Worm (Caenorhabditis elegans) whole organism, young adult: ENCODE data around the gene str-263.
A peak's percentile ranks its signal among the peaks of the same experiment; 100 is the strongest.

ENCODE experiments used
- B0019.2 ChIP-seq: fragments of 200-800 bp; sonication (Bioruptor generic); conservative IDR thresholded peaks from 2 replicates; pipeline ENCODE4 v1.3.6; 2022; ENCODE audit warnings: missing genetic modification reagents, missing genetic modification characterization, missing compliant biosample characterization
- B0261.1 ChIP-seq: sonication (generic microtip); optimal IDR thresholded peaks from 2 replicates; lab custom pipeline; 2016; ENCODE audit warnings: mild to moderate bottlenecking, missing genetic modification characterization, moderate library complexity, missing compliant biosample characterization
- C17E4.6 ChIP-seq: fragments of 200-800 bp; sonication (Bioruptor generic); IDR thresholded peaks from 2 replicates; pipeline ENCODE4 v1.3.6; 2022; ENCODE audit warnings: missing genetic modification reagents, missing genetic modification characterization, missing compliant biosample characterization
- D2030.7 ChIP-seq: fragments of 200-800 bp; sonication (Bioruptor generic); IDR thresholded peaks from 2 replicates; pipeline ENCODE4 v1.3.6; 2022; ENCODE audit warnings: missing genetic modification reagents, missing genetic modification characterization, missing compliant biosample characterization
- F10E7.11 ChIP-seq: sonication (generic microtip); optimal IDR thresholded peaks from 2 replicates; lab custom pipeline; 2017; ENCODE audit warnings: mild to moderate bottlenecking, missing genetic modification characterization, moderate library complexity, missing compliant biosample characterization
- F22D6.2 ChIP-seq: sonication (generic microtip); optimal IDR thresholded peaks from 2 replicates; lab custom pipeline; 2016; ENCODE audit warnings: mild to moderate bottlenecking, missing genetic modification characterization, missing compliant biosample characterization
- F23B12.7 ChIP-seq: sonication (generic microtip); optimal IDR thresholded peaks from 2 replicates; lab custom pipeline; 2017; ENCODE audit warnings: missing genetic modification characterization, mild to moderate bottlenecking, missing compliant biosample characterization, antibody characterized with exemption, moderate library complexity; ENCODE audit not compliant: insufficient read depth
- F33H1.4 ChIP-seq: fragments of 200-800 bp; sonication (Bioruptor generic); IDR thresholded peaks from 2 replicates; pipeline ENCODE4 v1.3.6; 2022; ENCODE audit warnings: missing genetic modification reagents, missing genetic modification characterization, missing compliant biosample characterization
- F52B5.7 ChIP-seq: sonication (generic microtip); optimal IDR thresholded peaks from 2 replicates; lab custom pipeline; 2016; ENCODE audit warnings: mild to moderate bottlenecking, missing genetic modification characterization, missing compliant biosample characterization
- F55B11.4 ChIP-seq: sonication (generic microtip); optimal IDR thresholded peaks from 2 replicates; lab custom pipeline; 2016; ENCODE audit warnings: missing compliant biosample characterization, missing genetic modification characterization, borderline replicate concordance; ENCODE audit not compliant: insufficient read depth
- K12H6.12 ChIP-seq: fragments of 200-800 bp; sonication (Bioruptor generic); optimal IDR thresholded peaks from 2 replicates; lab custom pipeline; 2018; ENCODE audit warnings: mild to moderate bottlenecking, missing genetic modification characterization, missing compliant biosample characterization
- T07F8.4 ChIP-seq: sonication (generic microtip); optimal IDR thresholded peaks from 2 replicates; lab custom pipeline; 2016; ENCODE audit warnings: mild to moderate bottlenecking, missing genetic modification characterization, moderate library complexity, missing compliant biosample characterization
- ZK185.1 ChIP-seq: sonication (generic microtip); optimal IDR thresholded peaks from 2 replicates; lab custom pipeline; 2016; ENCODE audit warnings: mild to moderate bottlenecking, missing genetic modification characterization, missing compliant biosample characterization; ENCODE audit not compliant: poor library complexity, severe bottlenecking
- akir-1 ChIP-seq: fragments of 200-800 bp; sonication (Bioruptor generic); optimal IDR thresholded peaks from 2 replicates; lab custom pipeline; 2018; ENCODE audit warnings: mild to moderate bottlenecking, missing genetic modification characterization, moderate library complexity, missing compliant biosample characterization
- atf-7 ChIP-seq: sonication (generic microtip); optimal IDR thresholded peaks from 2 replicates; lab custom pipeline; 2017; ENCODE audit warnings: mild to moderate bottlenecking, missing genetic modification characterization, missing compliant biosample characterization
- attf-5 ChIP-seq: fragments of 200-800 bp; sonication (Bioruptor generic); optimal IDR thresholded peaks from 2 replicates; lab custom pipeline; 2018; ENCODE audit warnings: mild to moderate bottlenecking, missing genetic modification characterization, missing compliant biosample characterization
- ceh-100 ChIP-seq: fragments of 200-800 bp; sonication (Bioruptor generic); IDR thresholded peaks from 2 replicates; pipeline ENCODE4 v1.3.6; 2022; ENCODE audit warnings: missing genetic modification reagents, missing genetic modification characterization, missing compliant biosample characterization
- ceh-27 ChIP-seq: fragments of 200-800 bp; sonication (Bioruptor generic); optimal IDR thresholded peaks from 2 replicates; lab custom pipeline; 2018; ENCODE audit warnings: mild to moderate bottlenecking, missing genetic modification characterization, moderate library complexity, missing compliant biosample characterization
- ceh-40 ChIP-seq: fragments of 200-800 bp; sonication (Bioruptor generic); IDR thresholded peaks from 2 replicates; pipeline ENCODE4 v1.3.6; 2022; ENCODE audit warnings: missing genetic modification characterization, missing compliant biosample characterization
- dpff-1 ChIP-seq: sonication (generic microtip); optimal IDR thresholded peaks from 2 replicates; lab custom pipeline; 2017; ENCODE audit warnings: mild to moderate bottlenecking, missing genetic modification characterization, missing compliant biosample characterization
- egl-18 ChIP-seq: fragments of 200-800 bp; sonication (Bioruptor generic); IDR thresholded peaks from 2 replicates; pipeline ENCODE4 v1.3.6; 2022; ENCODE audit warnings: missing genetic modification reagents, missing genetic modification characterization, missing compliant biosample characterization
- egl-44 ChIP-seq: fragments of 200-800 bp; sonication (Bioruptor generic); IDR thresholded peaks from 2 replicates; pipeline ENCODE4 v1.3.6; 2022; ENCODE audit warnings: missing genetic modification reagents, missing genetic modification characterization, missing compliant biosample characterization
- let-526 ChIP-seq: fragments of 200-800 bp; sonication (Bioruptor generic); IDR thresholded peaks from 2 replicates; pipeline ENCODE4 v1.3.6; 2022; ENCODE audit warnings: missing genetic modification reagents, missing genetic modification characterization, missing compliant biosample characterization
- let-607 ChIP-seq, 2 experiments: fragments of 200-800 bp in 1 of 2; sonication (Bioruptor generic) in 1 of 2; sonication (generic microtip) in 1 of 2; optimal IDR thresholded peaks; 2 replicates each; lab custom pipeline; 2016 to 2018; ENCODE audit warnings: mild to moderate bottlenecking in 2 of 2, missing compliant biosample characterization in 2 of 2, missing genetic modification characterization in 2 of 2, moderate library complexity in 2 of 2, missing genotype in 1 of 2
- lin-54 ChIP-seq: fragments of 200-800 bp; sonication (Bioruptor generic); optimal IDR thresholded peaks from 2 replicates; lab custom pipeline; 2018; ENCODE audit warnings: mild to moderate bottlenecking, missing genetic modification characterization, missing compliant biosample characterization
- lir-1 ChIP-seq: fragments of 200-800 bp; sonication (Bioruptor generic); conservative IDR thresholded peaks from 2 replicates; pipeline ENCODE4 v1.3.6; 2022; ENCODE audit warnings: missing genetic modification reagents, missing genetic modification characterization, missing compliant biosample characterization
- lsl-1 ChIP-seq: fragments of 200-800 bp; sonication (Bioruptor generic); optimal IDR thresholded peaks from 2 replicates; lab custom pipeline; 2018; ENCODE audit warnings: mild to moderate bottlenecking, missing genetic modification characterization, moderate library complexity, missing compliant biosample characterization
- nfya-1 ChIP-seq: sonication (generic microtip); optimal IDR thresholded peaks from 2 replicates; lab custom pipeline; 2017; ENCODE audit warnings: antibody characterized with exemption, missing compliant biosample characterization, missing genetic modification characterization, borderline replicate concordance; ENCODE audit not compliant: insufficient read depth
- nhr-80 ChIP-seq: sonication (generic microtip); optimal IDR thresholded peaks from 2 replicates; lab custom pipeline; 2016; ENCODE audit warnings: missing genetic modification characterization, missing compliant biosample characterization
- rec-8 ChIP-seq, 2 experiments: sonication (generic microtip); optimal IDR thresholded peaks; 2 replicates each; lab custom pipeline; 2016; ENCODE audit warnings: mild to moderate bottlenecking in 2 of 2, missing genetic modification characterization in 2 of 2, missing genetic modification reagents in 2 of 2, missing genotype in 2 of 2, missing biosample characterization in 1 of 2, missing compliant biosample characterization in 1 of 2, moderate library complexity in 1 of 2
- sdz-38 ChIP-seq: sonication (generic microtip); optimal IDR thresholded peaks from 2 replicates; lab custom pipeline; 2016; ENCODE audit warnings: missing genotype, missing genetic modification characterization, missing compliant biosample characterization
- snpc-1.3 ChIP-seq: sonication (generic microtip); optimal IDR thresholded peaks from 2 replicates; lab custom pipeline; 2017; ENCODE audit warnings: missing genetic modification characterization, mild to moderate bottlenecking, missing compliant biosample characterization, antibody characterized with exemption, moderate library complexity, missing genotype, missing genetic modification reagents; ENCODE audit not compliant: insufficient read depth
- snpc-4 ChIP-seq, 5 experiments: fragments of 150-350 bp in 1 of 5; sonication (generic microtip) in 4 of 5; optimal IDR thresholded peaks; 2 replicates each; lab custom pipeline; 2014 to 2018; ENCODE audit warnings: missing genetic modification characterization in 5 of 5, missing biosample characterization in 3 of 5, antibody characterized with exemption in 2 of 5, mild to moderate bottlenecking in 2 of 5, missing compliant biosample characterization in 2 of 5, missing genotype in 2 of 5, moderate library complexity in 2 of 5, missing genetic modification reagents in 1 of 5
- tlf-1 ChIP-seq: fragments of 200-800 bp; sonication (Bioruptor generic); optimal IDR thresholded peaks from 2 replicates; lab custom pipeline; 2018; ENCODE audit warnings: mild to moderate bottlenecking, missing genetic modification characterization, missing compliant biosample characterization
- unc-130 ChIP-seq: sonication (generic microtip); optimal IDR thresholded peaks from 2 replicates; lab custom pipeline; 2016; ENCODE audit warnings: missing genetic modification reagents, missing genetic modification characterization, missing compliant biosample characterization
- zfh-2 ChIP-seq: fragments of 200-800 bp; sonication (Bioruptor generic); conservative IDR thresholded peaks from 2 replicates; pipeline ENCODE4 v1.3.6; 2022; ENCODE audit warnings: missing genetic modification reagents, missing genetic modification characterization, missing compliant biosample characterization
- ztf-18 ChIP-seq: sonication (generic microtip); optimal IDR thresholded peaks from 2 replicates; lab custom pipeline; 2016; ENCODE audit warnings: missing genotype, mild to moderate bottlenecking, missing genetic modification characterization, missing compliant biosample characterization
- ztf-22 ChIP-seq: fragments of 200-800 bp; sonication (Bioruptor generic); optimal IDR thresholded peaks from 2 replicates; lab custom pipeline; 2018; ENCODE audit warnings: mild to moderate bottlenecking, missing genetic modification characterization, moderate library complexity, missing compliant biosample characterization
- ztf-25 ChIP-seq: fragments of 200-800 bp; sonication (Bioruptor generic); IDR thresholded peaks from 2 replicates; pipeline ENCODE4 v1.3.6; 2022; ENCODE audit warnings: missing genetic modification reagents, missing genetic modification characterization, missing compliant biosample characterization
- ztf-6 ChIP-seq: fragments of 200-800 bp; sonication (Bioruptor generic); IDR thresholded peaks from 2 replicates; pipeline ENCODE4 v1.3.6; 2022; ENCODE audit warnings: missing genetic modification reagents, missing genetic modification characterization, missing compliant biosample characterization

str-263 gene

DNA sequence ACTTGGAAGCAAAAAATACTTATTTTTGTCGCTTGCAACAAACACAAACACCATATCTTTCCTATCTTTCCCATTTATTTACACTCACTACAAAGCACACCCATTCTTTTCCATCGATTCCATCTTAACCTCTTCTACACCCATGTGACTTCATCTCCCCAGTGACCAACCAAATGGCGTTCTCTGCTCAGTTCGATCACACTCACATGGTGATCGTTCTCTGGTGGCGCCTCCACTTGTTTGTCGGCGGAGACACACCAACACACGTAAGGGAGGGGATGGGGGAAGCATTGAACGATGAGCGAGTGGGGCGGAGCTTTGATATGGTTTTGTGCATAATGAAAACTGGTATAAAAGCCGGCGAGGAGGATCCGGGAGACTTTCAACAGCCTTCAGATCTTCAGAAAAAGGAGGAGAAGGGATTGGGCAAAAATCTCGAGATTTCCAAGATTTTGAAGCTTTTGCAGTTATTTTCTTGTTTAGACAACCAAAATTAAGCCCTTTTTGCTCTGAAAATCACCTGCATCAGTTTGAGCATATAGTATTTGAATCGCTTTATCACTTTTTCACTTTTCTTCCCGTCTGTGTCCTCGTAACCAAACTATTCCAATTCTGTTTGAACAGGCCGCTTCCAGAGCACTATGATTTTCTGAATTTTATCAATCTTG, 46.3 kb upstream of the str-263 start (continued):
- TF ChIP-seq F22D6.2 (tag; lab: Kevin White, UChicago), result peak; percentile 68
- peak; percentile 37 for TF ChIP-seq lin-54
- TF ChIP-seq let-607 (tag; optimal IDR thresholded peaks at IDR 0.05; lab: Kevin White, UChicago), result no peak
- peak; percentile 5 for TF ChIP-seq tlf-1 (GFP tag; lab: Kevin White, UChicago)
- no peak for TF ChIP-seq ztf-22 (GFP tag; lab: Kevin White, UChicago)
- TF ChIP-seq ztf-25 (GFP tag; lab: Robert Waterston, UW), result no peak
- no peak for TF ChIP-seq F23B12.7 (tag; lab: Kevin White, UChicago)
- TF ChIP-seq nhr-80 (tag; lab: Kevin White, UChicago), result peak; percentile 47
- peak; percentile 52; the same call in 1 of the 2 replicates for TF ChIP-seq egl-44
- 0 out of 2 replicates have a peak, but pooled peaks have one; percentile 16 for TF ChIP-seq ztf-6
- no peak for TF ChIP-seq lsl-1
- TF ChIP-seq D2030.7 (GFP tag; lab: Robert Waterston, UW), result no peak
- peak; percentile 52 for TF ChIP-seq ZK185.1 (tag; lab: Kevin White, UChicago)
- peak; percentile 78 for TF ChIP-seq K12H6.12 (tag; lab: Kevin White, UChicago)
- TF ChIP-seq atf-7 (tag; lab: Kevin White, UChicago), result no peak
- TF ChIP-seq F10E7.11 (tag; lab: Kevin White, UChicago), result no peak
- no peak for TF ChIP-seq sdz-38 (tag; lab: Kevin White, UChicago)
- no peak for TF ChIP-seq akir-1 (GFP tag; lab: Kevin White, UChicago)
- 0 out of 2 replicates have a peak, but pooled peaks have one; percentile 30 for TF ChIP-seq B0019.2 (GFP tag; lab: Robert Waterston, UW)
- TF ChIP-seq nfya-1 (tag; lab: Kevin White, UChicago), result no peak
- peak; percentile 45 for TF ChIP-seq attf-5 (GFP tag; lab: Kevin White, UChicago)
- no peak for TF ChIP-seq F52B5.7
- TF ChIP-seq B0261.1 (tag; lab: Kevin White, UChicago), result no peak
- TF ChIP-seq C17E4.6 (GFP tag; lab: Robert Waterston, UW), result no peak
- no peak for TF ChIP-seq ceh-100 (GFP tag; lab: Robert Waterston, UW)
- TF ChIP-seq snpc-4 (GFP tag; optimal IDR thresholded peaks at IDR 0.05; lab: Kevin White, UChicago), result no peak
- TF ChIP-seq snpc-4 (tag; optimal IDR thresholded peaks at IDR 0.05; lab: Kevin White, UChicago), result peak; percentile 61 to 72 (median 64)
- TF ChIP-seq lir-1 (GFP tag; lab: Robert Waterston, UW), result peak; percentile 54; the same call in 1 of the 2 replicates
- no peak for TF ChIP-seq T07F8.4 (tag; lab: Kevin White, UChicago)
- TF ChIP-seq let-526 (GFP tag; lab: Robert Waterston, UW), result 0 out of 2 replicates have a peak, but pooled peaks have one; percentile 55
- TF ChIP-seq unc-130 (GFP tag; lab: Kevin White, UChicago), result no peak
- TF ChIP-seq F55B11.4, result no peak
- TF ChIP-seq dpff-1 (tag; lab: Kevin White, UChicago), result no peak
- TF ChIP-seq egl-18 (GFP tag; lab: Robert Waterston, UW), result no peak
- no peak for TF ChIP-seq rec-8 (tag; optimal IDR thresholded peaks at IDR 0.05; lab: Kevin White, UChicago)
- peak; percentile 37 for TF ChIP-seq ceh-27 (GFP tag; lab: Kevin White, UChicago)
- no peak for TF ChIP-seq snpc-1.3 (tag; lab: Kevin White, UChicago)
- TF ChIP-seq F33H1.4 (GFP tag; lab: Robert Waterston, UW), result no peak
- TF ChIP-seq ceh-40 (GFP tag; lab: Robert Waterston, UW), result no peak
- TF ChIP-seq zfh-2 (GFP tag; lab: Robert Waterston, UW), result peak; percentile 64; the same call in 1 of the 2 replicates
- TF ChIP-seq ztf-18 (tag; lab: Kevin White, UChicago), result no peak
